Worm (Caenorhabditis elegans) whole organism, dauer: ENCODE data around the gene mltn-13.

Experiments
- unc-62 ChIP-seq: sonication (generic microtip); optimal IDR thresholded peaks from 2 replicates; lab custom pipeline; 2017; ENCODE audit warnings: missing biosample characterization, missing genetic modification reagents, missing genetic modification characterization

Gene mltn-13

ce11 chrX:4453101-4453500 is 4.9 kb upstream of the mltn-13 start:
- TF ChIP-seq unc-62 (GFP tag; lab: Kevin White, UChicago), result no peak

- no peak for TF ChIP-seq unc-62 (GFP tag; lab: Kevin White, UChicago)
Measured at ce11 chrX:4451936-4452335, 3.8 kb upstream of the mltn-13 start.

- TF ChIP-seq unc-62 (GFP tag; lab: Kevin White, UChicago), result no peak
Measured at ce11 chrX:4444843-4445242, 3.3 kb downstream of the mltn-13 start.

DNA sequence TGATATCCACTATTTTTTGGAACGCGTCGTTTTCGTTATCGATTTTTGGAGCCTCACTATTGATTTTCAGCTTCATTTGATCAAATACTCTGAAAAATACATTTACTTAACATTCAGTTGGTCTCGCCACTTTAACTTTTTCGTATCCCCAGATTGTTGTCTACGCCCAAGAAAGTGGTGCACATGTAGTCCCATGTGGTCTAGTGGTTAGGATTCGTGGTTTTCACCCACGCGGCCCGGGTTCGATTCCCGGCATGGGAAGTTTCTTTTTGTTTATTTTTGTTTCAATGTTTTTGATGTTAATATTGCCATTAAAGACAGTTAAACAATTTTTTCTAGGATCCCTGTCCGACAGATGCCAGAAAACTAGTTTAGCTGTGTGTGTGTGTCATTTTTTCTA is 4.1 kb downstream of the mltn-13 start:
- TF ChIP-seq unc-62 (GFP tag; lab: Kevin White, UChicago), result no peak

- TF ChIP-seq unc-62 (GFP tag; lab: Kevin White, UChicago), result no peak
Measured at ce11 chrX:4440641-4441040, 7.5 kb downstream of the mltn-13 start, which contains the start of gene F15A8.1. Gene F15A8.1, plus strand, starts transcription at chrX:4440941.

DNA sequence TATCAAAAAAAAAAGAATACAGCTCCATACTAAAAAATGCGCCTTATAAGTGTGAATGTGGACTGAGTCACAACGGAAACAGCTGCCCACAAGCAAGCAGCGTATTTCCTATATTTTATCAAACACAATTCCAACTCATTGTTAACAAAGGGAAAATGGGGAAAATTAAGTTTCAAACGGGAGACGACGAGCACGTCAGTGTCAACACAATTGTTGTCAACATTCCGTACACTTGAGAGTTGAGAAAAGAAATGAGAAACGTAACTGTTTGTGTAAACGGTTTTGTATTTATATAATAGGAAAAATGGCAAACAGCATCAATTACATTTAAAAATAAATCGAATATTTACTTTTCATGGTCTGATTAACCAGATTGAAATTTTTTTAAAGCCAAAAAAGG is 8.6 kb downstream of the mltn-13 start:
- TF ChIP-seq unc-62 (GFP tag; lab: Kevin White, UChicago), result no peak

DNA sequence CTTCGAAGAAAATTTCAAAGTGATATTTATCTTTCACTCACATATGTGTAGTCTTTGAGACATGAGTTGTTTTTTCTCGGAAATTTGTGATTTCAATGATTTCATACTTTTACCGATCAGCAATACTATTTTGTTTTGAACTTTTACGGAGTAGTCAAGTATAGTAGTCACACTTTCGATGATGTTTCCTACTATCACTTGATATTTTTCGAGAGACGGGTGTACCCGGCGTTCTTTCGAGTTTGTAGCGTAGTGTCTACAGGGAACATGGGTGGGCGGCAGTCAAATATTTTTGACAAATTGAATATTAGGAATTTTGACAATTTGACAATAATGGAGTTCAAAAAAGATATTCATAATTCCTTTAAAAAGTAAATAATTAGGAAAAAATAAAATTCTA is 9.4 kb downstream of the mltn-13 start:
- no peak for TF ChIP-seq unc-62 (GFP tag; lab: Kevin White, UChicago)

- no peak for TF ChIP-seq unc-62 (GFP tag; lab: Kevin White, UChicago)
Measured at ce11 chrX:4437555-4437954, 10.6 kb downstream of the mltn-13 start, which contains the start of gene cest-26. Gene cest-26, minus strand, starts transcription at chrX:4437655.

- no peak for TF ChIP-seq unc-62 (GFP tag; lab: Kevin White, UChicago)
Measured at ce11 chrX:4435396-4435795, 12.8 kb downstream of the mltn-13 start.

DNA sequence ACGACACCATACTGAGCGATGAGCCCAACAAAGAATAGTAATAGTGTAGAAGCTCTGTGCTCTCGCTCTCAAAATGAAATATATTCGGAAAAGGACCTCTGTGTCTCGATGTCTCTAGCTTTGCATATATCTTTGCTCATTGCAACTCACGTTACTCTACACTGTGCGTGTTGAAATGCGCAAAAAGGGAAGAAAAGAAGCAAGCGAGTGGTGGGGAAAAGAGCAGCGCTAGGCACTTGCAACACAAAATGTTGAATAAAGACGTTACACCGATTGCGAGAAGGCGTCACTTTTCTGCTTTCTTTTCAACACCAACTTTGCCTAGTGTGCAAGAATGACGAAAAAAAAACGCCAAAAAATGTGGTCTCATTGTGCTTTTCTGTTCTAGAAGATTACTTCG is 13.6 kb downstream of the mltn-13 start:
- TF ChIP-seq unc-62 (GFP tag; lab: Kevin White, UChicago), result no peak

- TF ChIP-seq unc-62 (GFP tag; lab: Kevin White, UChicago), result no peak
Measured at ce11 chrX:4429364-4429763, 18.8 kb downstream of the mltn-13 start.

DNA sequence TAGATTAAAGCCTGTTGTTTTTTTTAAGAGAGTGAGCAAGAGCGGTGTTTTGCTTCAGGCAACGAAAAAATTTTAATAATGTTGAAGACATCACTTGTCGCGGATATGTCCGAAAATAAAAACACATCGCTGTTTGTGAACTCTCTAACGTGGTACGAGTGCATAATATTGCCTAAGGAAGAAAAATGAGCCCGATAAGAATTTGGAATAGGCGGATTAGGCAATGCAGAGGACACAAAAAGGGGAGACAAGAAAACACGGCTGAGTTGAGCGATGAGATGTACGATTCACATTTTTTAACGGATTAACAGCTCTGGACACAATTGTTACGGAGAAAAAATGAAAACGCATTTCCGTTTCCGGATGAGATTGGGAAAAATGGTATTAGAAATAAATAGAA is 20.8 kb downstream of the mltn-13 start:
- no peak for TF ChIP-seq unc-62 (GFP tag; lab: Kevin White, UChicago)

ce11 chrX:4426496-4426895 is 21.7 kb downstream of the mltn-13 start:
- no peak for TF ChIP-seq unc-62 (GFP tag; lab: Kevin White, UChicago)

DNA sequence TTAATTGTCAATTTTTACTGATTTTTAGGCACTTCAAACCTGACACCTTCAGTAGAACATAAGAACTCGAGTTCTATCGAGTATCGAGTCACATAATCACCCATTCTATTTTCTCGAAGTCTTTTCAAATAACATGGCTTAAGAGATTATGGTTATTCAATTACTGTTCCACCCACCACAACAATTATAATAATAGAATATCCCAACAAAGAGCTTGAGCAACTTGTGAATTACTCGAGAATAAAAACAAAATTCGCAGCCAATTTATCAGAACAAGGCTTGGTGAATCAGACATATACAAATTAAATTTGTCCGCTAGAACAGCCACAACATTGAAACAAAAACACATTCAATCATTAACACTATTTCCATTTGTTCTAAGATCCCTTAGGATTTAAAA is 23.9 kb downstream of the mltn-13 start:
- TF ChIP-seq unc-62 (GFP tag; lab: Kevin White, UChicago), result no peak

ce11 chrX:4418751-4419150 is 29.4 kb downstream of the mltn-13 start, which contains the start of gene dop-1:
Gene dop-1, minus strand, starts transcription at chrX:4418851.
- no peak for TF ChIP-seq unc-62 (GFP tag; lab: Kevin White, UChicago)

DNA sequence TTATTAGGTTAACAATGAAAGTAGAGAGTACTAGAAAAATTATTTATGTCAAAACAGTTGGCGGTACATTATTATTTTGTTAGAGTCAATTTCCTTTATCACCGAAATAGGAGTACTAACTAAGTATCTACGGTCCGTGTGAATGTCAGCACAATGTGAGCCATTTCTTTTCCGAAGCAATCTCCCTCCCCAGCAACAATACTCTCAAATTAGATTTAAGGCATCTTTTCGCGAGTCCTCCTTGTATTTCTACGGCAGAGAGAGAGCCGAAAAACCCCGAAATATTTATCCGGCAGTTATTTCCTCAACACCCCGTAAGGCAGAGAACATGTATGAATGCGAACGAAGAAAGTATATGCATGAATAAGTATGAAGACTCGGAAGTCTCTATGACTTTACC is 32.9 kb downstream of the mltn-13 start:
- TF ChIP-seq unc-62 (GFP tag; lab: Kevin White, UChicago), result no peak

DNA sequence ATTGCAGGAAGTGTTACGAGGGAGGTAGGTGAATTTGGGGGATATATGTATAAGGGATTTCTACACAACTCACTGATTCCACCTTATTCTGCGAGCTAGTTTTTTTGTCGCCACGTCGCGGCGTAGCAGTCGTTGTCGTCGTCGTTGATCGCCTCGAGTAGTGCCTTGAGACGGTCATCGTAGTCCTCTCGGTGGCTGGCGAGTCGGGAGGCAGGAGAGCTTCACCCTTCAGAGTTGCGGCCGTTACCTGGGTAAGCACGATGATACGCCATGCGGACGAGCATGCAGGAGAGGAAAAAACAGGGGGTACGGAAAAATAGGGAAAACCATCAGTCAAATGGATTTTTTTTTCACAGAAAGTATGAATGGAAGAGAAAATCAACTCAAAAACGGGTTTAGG is 35.0 kb downstream of the mltn-13 start:
- no peak for TF ChIP-seq unc-62 (GFP tag; lab: Kevin White, UChicago)
